Worm (Caenorhabditis elegans) whole organism, young adult: ENCODE data around the gene srd-47.

Experiments
- B0019.2 ChIP-seq: fragments of 200-800 bp; sonication (Bioruptor generic); conservative IDR thresholded peaks from 2 replicates; pipeline ENCODE4 v1.3.6; 2022; ENCODE audit warnings: missing genetic modification reagents, missing genetic modification characterization, missing compliant biosample characterization
- B0261.1 ChIP-seq: sonication (generic microtip); optimal IDR thresholded peaks from 2 replicates; lab custom pipeline; 2016; ENCODE audit warnings: mild to moderate bottlenecking, missing genetic modification characterization, moderate library complexity, missing compliant biosample characterization
- B0336.3 ChIP-seq: fragments of 200-800 bp; sonication (Bioruptor generic); IDR thresholded peaks from 2 replicates; pipeline ENCODE4 v1.3.6; 2022; ENCODE audit warnings: missing genetic modification characterization, missing compliant biosample characterization
- F23B12.7 ChIP-seq: sonication (generic microtip); optimal IDR thresholded peaks from 2 replicates; lab custom pipeline; 2017; ENCODE audit warnings: missing genetic modification characterization, mild to moderate bottlenecking, missing compliant biosample characterization, antibody characterized with exemption, moderate library complexity; ENCODE audit not compliant: insufficient read depth
- F49E8.2 ChIP-seq: sonication (generic microtip); optimal IDR thresholded peaks from 3 replicates; lab custom pipeline; 2017; ENCODE audit warnings: missing genetic modification characterization, mild to moderate bottlenecking, missing compliant biosample characterization, antibody characterized with exemption, moderate library complexity; ENCODE audit not compliant: insufficient read depth
- F55B11.4 ChIP-seq: sonication (generic microtip); optimal IDR thresholded peaks from 2 replicates; lab custom pipeline; 2016; ENCODE audit warnings: missing compliant biosample characterization, missing genetic modification characterization, borderline replicate concordance; ENCODE audit not compliant: insufficient read depth
- Y79H2A.3 ChIP-seq: fragments of 200-800 bp; sonication (Bioruptor generic); conservative IDR thresholded peaks from 2 replicates; pipeline ENCODE4 v1.3.6; 2022; ENCODE audit warnings: missing genetic modification reagents, missing genetic modification characterization, missing compliant biosample characterization
- Y95B8A.8 ChIP-seq: fragments of 200-800 bp; sonication (Bioruptor generic); IDR thresholded peaks from 2 replicates; pipeline ENCODE4 v1.3.6; 2022; ENCODE audit warnings: missing genetic modification reagents, missing genetic modification characterization, missing compliant biosample characterization
- aptf-2 ChIP-seq: fragments of 200-800 bp; sonication (Bioruptor generic); conservative IDR thresholded peaks from 2 replicates; pipeline ENCODE4 v1.3.6; 2022; ENCODE audit warnings: missing genetic modification reagents, missing genetic modification characterization, missing compliant biosample characterization
- athp-1 ChIP-seq: sonication (generic microtip); optimal IDR thresholded peaks from 2 replicates; lab custom pipeline; 2017; ENCODE audit warnings: mild to moderate bottlenecking, missing genetic modification characterization, missing compliant biosample characterization
- bed-1 ChIP-seq: fragments of 200-800 bp; sonication (Bioruptor generic); IDR thresholded peaks from 2 replicates; pipeline ENCODE4 v1.3.6; 2022; ENCODE audit warnings: missing genetic modification reagents, missing genetic modification characterization, missing compliant biosample characterization
- efl-1 ChIP-seq: fragments of 150-350 bp; optimal IDR thresholded peaks from 2 replicates; lab custom pipeline; 2014; ENCODE audit warnings: missing biosample characterization, missing genetic modification reagents, missing genetic modification characterization
- ekl-4 ChIP-seq: fragments of 200-800 bp; sonication (Bioruptor generic); IDR thresholded peaks from 2 replicates; pipeline ENCODE4 v1.3.6; 2022; ENCODE audit warnings: missing genetic modification reagents, missing genetic modification characterization, missing compliant biosample characterization
- fkh-3 ChIP-seq: sonication (generic microtip); optimal IDR thresholded peaks from 2 replicates; lab custom pipeline; 2016; ENCODE audit warnings: mild to moderate bottlenecking, missing genetic modification characterization, missing compliant biosample characterization
- hlh-26 ChIP-seq: fragments of 200-800 bp; sonication (Bioruptor generic); conservative IDR thresholded peaks from 2 replicates; pipeline ENCODE4 v1.3.6; 2022; ENCODE audit warnings: missing genetic modification reagents, missing genetic modification characterization, missing compliant biosample characterization
- hmg-1.2 ChIP-seq: fragments of 200-800 bp; sonication (Bioruptor generic); IDR thresholded peaks from 2 replicates; pipeline ENCODE4 v1.3.6; 2022; ENCODE audit warnings: missing genetic modification reagents, missing genetic modification characterization, missing compliant biosample characterization
- hsf-1 ChIP-seq: fragments of 200-800 bp; sonication (Bioruptor generic); IDR thresholded peaks from 2 replicates; pipeline ENCODE4 v1.3.6; 2022; ENCODE audit warnings: missing genetic modification reagents, missing genetic modification characterization, missing compliant biosample characterization
- let-607 ChIP-seq, 2 experiments: fragments of 200-800 bp in 1 of 2; sonication (Bioruptor generic) in 1 of 2; sonication (generic microtip) in 1 of 2; optimal IDR thresholded peaks; 2 replicates each; lab custom pipeline; 2016 to 2018; ENCODE audit warnings: mild to moderate bottlenecking in 2 of 2, missing compliant biosample characterization in 2 of 2, missing genetic modification characterization in 2 of 2, moderate library complexity in 2 of 2, missing genotype in 1 of 2
- madf-6 ChIP-seq: fragments of 200-800 bp; sonication (Bioruptor generic); IDR thresholded peaks from 2 replicates; pipeline ENCODE4 v1.3.6; 2022; ENCODE audit warnings: missing genetic modification reagents, missing genetic modification characterization, missing compliant biosample characterization
- madf-8 ChIP-seq: fragments of 200-800 bp; sonication (Bioruptor generic); conservative IDR thresholded peaks from 2 replicates; pipeline ENCODE4 v1.3.6; 2022; ENCODE audit warnings: missing genetic modification reagents, missing genetic modification characterization, missing compliant biosample characterization
- mcd-1 ChIP-seq: fragments of 200-800 bp; sonication (Bioruptor generic); IDR thresholded peaks from 2 replicates; pipeline ENCODE4 v1.3.6; 2022; ENCODE audit warnings: missing genetic modification reagents, missing genetic modification characterization, missing compliant biosample characterization
- nfya-1 ChIP-seq: sonication (generic microtip); optimal IDR thresholded peaks from 2 replicates; lab custom pipeline; 2017; ENCODE audit warnings: antibody characterized with exemption, missing compliant biosample characterization, missing genetic modification characterization, borderline replicate concordance; ENCODE audit not compliant: insufficient read depth
- nfyb-1 ChIP-seq: fragments of 200-800 bp; sonication (Bioruptor generic); IDR thresholded peaks from 2 replicates; pipeline ENCODE4 v1.3.6; 2022; ENCODE audit warnings: missing genetic modification reagents, missing genetic modification characterization, missing compliant biosample characterization
- nhr-27 ChIP-seq: fragments of 200-800 bp; sonication (Bioruptor generic); optimal IDR thresholded peaks from 2 replicates; lab custom pipeline; 2018; ENCODE audit warnings: mild to moderate bottlenecking, missing genetic modification characterization, moderate library complexity, missing compliant biosample characterization
- rcor-1 ChIP-seq: fragments of 200-800 bp; sonication (Bioruptor generic); IDR thresholded peaks from 2 replicates; pipeline ENCODE4 v1.3.6; 2022; ENCODE audit warnings: missing genetic modification reagents, missing genetic modification characterization, missing compliant biosample characterization
- rpc-1 ChIP-seq, 2 experiments: fragments of 150-350 bp in 1 of 2; sonication (generic microtip) in 1 of 2; optimal IDR thresholded peaks; 2 replicates each; lab custom pipeline; 2014 to 2018; ENCODE audit warnings: missing biosample characterization in 1 of 2, missing genetic modification characterization in 1 of 2, missing genetic modification reagents in 1 of 2, missing genotype in 1 of 2
- sdz-38 ChIP-seq: sonication (generic microtip); optimal IDR thresholded peaks from 2 replicates; lab custom pipeline; 2016; ENCODE audit warnings: missing genotype, missing genetic modification characterization, missing compliant biosample characterization
- snpc-3.4 ChIP-seq: sonication (generic microtip); optimal IDR thresholded peaks from 2 replicates; lab custom pipeline; 2017; ENCODE audit warnings: missing genetic modification characterization, mild to moderate bottlenecking, missing compliant biosample characterization, antibody characterized with exemption, moderate library complexity, missing genotype, missing genetic modification reagents
- sptf-2 ChIP-seq: fragments of 200-800 bp; sonication (Bioruptor generic); optimal IDR thresholded peaks from 2 replicates; lab custom pipeline; 2018; ENCODE audit warnings: mild to moderate bottlenecking, missing genetic modification characterization, missing compliant biosample characterization
- tbx-9 ChIP-seq: sonication (generic microtip); optimal IDR thresholded peaks from 2 replicates; lab custom pipeline; 2016; ENCODE audit warnings: borderline replicate concordance, missing genetic modification characterization, inconsistent platforms, missing compliant biosample characterization
- unc-130 ChIP-seq: sonication (generic microtip); optimal IDR thresholded peaks from 2 replicates; lab custom pipeline; 2016; ENCODE audit warnings: missing genetic modification reagents, missing genetic modification characterization, missing compliant biosample characterization
- unc-62 ChIP-seq: fragments of 150-350 bp; optimal IDR thresholded peaks from 2 replicates; lab custom pipeline; 2014; ENCODE audit warnings: missing biosample characterization, missing genetic modification reagents, missing genetic modification characterization
- xnd-1 ChIP-seq: sonication (generic microtip); optimal IDR thresholded peaks from 2 replicates; lab custom pipeline; 2016; ENCODE audit warnings: missing genotype, missing genetic modification reagents, missing genetic modification characterization, missing compliant biosample characterization
- zfh-2 ChIP-seq: fragments of 200-800 bp; sonication (Bioruptor generic); conservative IDR thresholded peaks from 2 replicates; pipeline ENCODE4 v1.3.6; 2022; ENCODE audit warnings: missing genetic modification reagents, missing genetic modification characterization, missing compliant biosample characterization
- ztf-3 ChIP-seq: fragments of 200-800 bp; sonication (Bioruptor generic); optimal IDR thresholded peaks from 2 replicates; lab custom pipeline; 2018; ENCODE audit warnings: mild to moderate bottlenecking, missing genetic modification characterization, missing compliant biosample characterization

Gene srd-47

DNA sequence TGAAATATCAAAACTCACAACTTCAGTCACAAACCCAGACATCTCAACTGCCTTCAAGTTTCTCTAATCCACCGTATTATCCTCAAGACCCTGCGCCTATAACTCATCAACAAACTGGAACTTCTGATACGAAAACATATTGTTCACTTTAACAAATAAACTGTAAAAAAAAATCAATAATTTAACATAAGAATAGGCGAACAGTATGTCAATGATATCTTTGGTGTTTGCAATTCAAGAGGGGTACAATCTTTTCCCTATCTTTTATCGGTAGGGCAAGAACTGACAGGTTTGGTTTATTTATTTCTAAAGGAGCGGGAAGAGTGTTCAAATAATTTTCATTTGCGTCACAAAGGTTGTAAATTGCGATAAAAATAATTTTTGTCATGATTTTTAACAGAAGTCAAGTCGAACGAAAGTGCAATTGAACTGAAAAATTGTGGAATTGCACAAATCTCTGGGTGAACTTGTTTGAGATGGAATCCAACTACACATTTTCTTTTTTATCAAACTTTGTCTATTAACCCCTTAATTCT lies 29.6 kb downstream of the srd-47 start (continued):
- no peak for TF ChIP-seq F49E8.2
- no peak for TF ChIP-seq Y79H2A.3 (GFP tag; lab: Robert Waterston, UW)
- no peak for TF ChIP-seq bed-1
- 0 out of 2 replicates have a peak, but pooled peaks have one; percentile 20 for TF ChIP-seq hsf-1 (GFP tag; lab: Robert Waterston, UW)
- peak; percentile 62 for TF ChIP-seq B0261.1 (tag; lab: Kevin White, UChicago)
- TF ChIP-seq B0336.3: peak; percentile 99
- peak; percentile 46 for TF ChIP-seq athp-1
- TF ChIP-seq nfya-1 (tag; lab: Kevin White, UChicago): no peak
- no peak for TF ChIP-seq F55B11.4 (tag; lab: Kevin White, UChicago)
- TF ChIP-seq aptf-2 (GFP tag; lab: Robert Waterston, UW): no peak
- TF ChIP-seq xnd-1: no peak
- TF ChIP-seq ztf-3: peak; percentile 88
- peak; percentile 97 for TF ChIP-seq F23B12.7 (tag; lab: Kevin White, UChicago)
- peak; percentile 33 for TF ChIP-seq unc-130 (GFP tag; lab: Kevin White, UChicago)
- peak; percentile 76 to 93 for TF ChIP-seq let-607 (tag; optimal IDR thresholded peaks at IDR 0.05; lab: Kevin White, UChicago)
- peak; percentile 38 for TF ChIP-seq sptf-2 (GFP tag; lab: Kevin White, UChicago)
- no peak for TF ChIP-seq sdz-38 (tag; lab: Kevin White, UChicago)
- no peak for TF ChIP-seq B0019.2 (GFP tag; lab: Robert Waterston, UW)
- TF ChIP-seq hlh-26 (GFP tag; lab: Robert Waterston, UW): no peak
- TF ChIP-seq rpc-1 (optimal IDR thresholded peaks at IDR 0.05; lab: Kevin White, UChicago): peak; percentile 15
- TF ChIP-seq rpc-1 (tag; optimal IDR thresholded peaks at IDR 0.05; lab: Kevin White, UChicago): no peak
- peak; percentile 80 for TF ChIP-seq nhr-27 (tag; lab: Kevin White, UChicago)
- TF ChIP-seq mcd-1 (GFP tag; lab: Robert Waterston, UW): peak; percentile 82
- no peak for TF ChIP-seq Y95B8A.8
- TF ChIP-seq unc-62 (GFP tag; lab: Kevin White, UChicago): no peak
- no peak for TF ChIP-seq fkh-3 (tag; lab: Kevin White, UChicago)
- peak; percentile 95 for TF ChIP-seq nfyb-1 (GFP tag; lab: Robert Waterston, UW)
- no peak for TF ChIP-seq tbx-9
- TF ChIP-seq zfh-2 (GFP tag; lab: Robert Waterston, UW): no peak
- TF ChIP-seq ekl-4: peak; percentile 73
- TF ChIP-seq snpc-3.4 (tag; lab: Kevin White, UChicago): peak; percentile 36

ce11 chrX:12364804-12365203 lies 31.4 kb downstream of the srd-47 start, which contains the start of gene F19H6.5:
TSS of gene F19H6.5 (minus strand) at chrX:12364904.
- no peak for TF ChIP-seq madf-6 (GFP tag; lab: Robert Waterston, UW)
- TF ChIP-seq hmg-1.2 (GFP tag; lab: Robert Waterston, UW): peak; percentile 27; the same call in 1 of the 2 replicates

DNA sequence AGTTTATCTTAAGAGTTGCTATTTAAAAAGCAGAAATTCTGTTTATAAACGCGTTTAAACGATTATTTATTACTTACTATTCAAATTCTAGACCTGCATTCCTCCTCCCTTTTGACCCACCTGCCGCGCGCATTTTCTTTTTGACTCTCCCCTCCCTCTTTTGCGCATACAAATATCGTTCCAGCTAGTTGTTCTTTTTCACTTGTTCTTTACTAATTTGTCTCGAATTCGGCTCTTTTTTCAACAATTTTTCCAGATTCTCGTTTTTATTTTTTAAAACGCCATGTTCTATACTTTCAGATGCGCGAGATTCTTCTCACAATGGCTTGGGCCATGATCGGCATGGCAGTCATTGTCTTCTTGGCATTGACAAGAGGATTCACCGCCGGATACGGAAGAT lies 31.9 kb downstream of the srd-47 start, which contains the start of gene F19H6.4:
Gene F19H6.4, plus strand, starts transcription at position 301 of the 400 bp plus-strand sequence.
- no peak for TF ChIP-seq rcor-1 (GFP tag; lab: Robert Waterston, UW)
- TF ChIP-seq madf-6 (GFP tag; lab: Robert Waterston, UW): peak; percentile 61; the same call in 1 of the 2 replicates
- TF ChIP-seq efl-1 (GFP tag; lab: Kevin White, UChicago): peak; percentile 42
- TF ChIP-seq madf-8: 0 out of 2 replicates have a peak, but pooled peaks have one; percentile 15
